Fruit fly (Drosophila melanogaster) whole organism, embryonic: ENCODE data around the gene UGP.
A peak's percentile ranks its signal among the peaks of the same experiment; 100 is the strongest.

Experiments
- Blimp-1 ChIP-seq: fragments of 200-800 bp; sonication (Bioruptor generic); optimal IDR thresholded peaks from 3 replicates; lab custom pipeline; 2018; ENCODE audit warnings: missing biosample characterization, missing genetic modification characterization, mild to moderate bottlenecking, moderate library complexity, missing genetic modification reagents
- CG10209 ChIP-seq: fragments of 200-800 bp; sonication (Bioruptor generic); optimal IDR thresholded peaks from 3 replicates; lab custom pipeline; 2017; ENCODE audit warnings: missing biosample characterization, mild to moderate bottlenecking, missing genetic modification characterization, missing genetic modification reagents
- CG11093 ChIP-seq: fragments of 200-800 bp; sonication (Bioruptor generic); IDR thresholded peaks from 3 replicates; pipeline ENCODE4 v1.3.6; 2022; ENCODE audit warnings: missing biosample characterization, missing genetic modification characterization
- CG11247 ChIP-seq: fragments of 200-800 bp; sonication (Bioruptor generic); IDR thresholded peaks from 2 replicates; pipeline ENCODE4 v1.3.6; 2022; ENCODE audit warnings: missing biosample characterization, missing genetic modification characterization
- CG12391 ChIP-seq: fragments of 200-800 bp; sonication (Bioruptor generic); optimal IDR thresholded peaks from 3 replicates; lab custom pipeline; 2018; ENCODE audit warnings: missing biosample characterization, mild to moderate bottlenecking, missing genetic modification characterization, moderate library complexity
- CG13123 ChIP-seq: fragments of 200-800 bp; sonication (Bioruptor generic); optimal IDR thresholded peaks from 2 replicates; lab custom pipeline; 2016; ENCODE audit warnings: missing biosample characterization, missing genetic modification characterization
- CG13287 ChIP-seq: fragments of 200-800 bp; sonication (Bioruptor generic); IDR thresholded peaks from 2 replicates; pipeline ENCODE4 v1.3.6; 2022; ENCODE audit warnings: missing biosample characterization, missing genetic modification characterization; ENCODE audit not compliant: partially characterized antibody
- CG13775 ChIP-seq: fragments of 200-800 bp; sonication (Bioruptor generic); optimal IDR thresholded peaks from 3 replicates; lab custom pipeline; 2017; ENCODE audit warnings: missing biosample characterization, mild to moderate bottlenecking, missing genetic modification characterization
- CG1603 ChIP-seq: fragments of 200-800 bp; sonication (Bioruptor generic); optimal IDR thresholded peaks from 2 replicates; lab custom pipeline; 2019; ENCODE audit warnings: missing biosample characterization, mild to moderate bottlenecking, missing genetic modification characterization, moderate library complexity
- CG17385 ChIP-seq: fragments of 200-800 bp; sonication (Bioruptor generic); optimal IDR thresholded peaks from 3 replicates; lab custom pipeline; 2018; ENCODE audit warnings: missing biosample characterization, mild to moderate bottlenecking, missing genetic modification characterization
- CG17612 ChIP-seq: fragments of 200-800 bp; sonication (Bioruptor generic); IDR thresholded peaks from 2 replicates; pipeline ENCODE4 v1.3.6; 2022; ENCODE audit warnings: missing biosample characterization, missing genetic modification characterization
- CG17829 ChIP-seq: fragments of 200-800 bp; optimal IDR thresholded peaks from 2 replicates; lab custom pipeline; 2019; ENCODE audit warnings: missing biosample characterization, mild to moderate bottlenecking, missing genetic modification characterization, moderate library complexity
- CG17912 ChIP-seq: fragments of 200-800 bp; sonication (Bioruptor generic); optimal IDR thresholded peaks from 2 replicates; lab custom pipeline; 2018; ENCODE audit warnings: missing biosample characterization, mild to moderate bottlenecking, missing genetic modification characterization
- CG33557 ChIP-seq: fragments of 200-800 bp; sonication (Bioruptor generic); optimal IDR thresholded peaks from 2 replicates; lab custom pipeline; 2019; ENCODE audit warnings: missing biosample characterization, mild to moderate bottlenecking, missing genetic modification characterization, moderate library complexity
- CG34422 ChIP-seq: fragments of 200-800 bp; sonication (Bioruptor generic); IDR thresholded peaks from 3 replicates; pipeline ENCODE4 v1.3.6; 2022; ENCODE audit warnings: missing biosample characterization, missing genetic modification characterization
- CG4617 ChIP-seq: fragments of 200-800 bp; sonication (Bioruptor generic); optimal IDR thresholded peaks from 3 replicates; lab custom pipeline; 2016; ENCODE audit warnings: missing biosample characterization, missing genetic modification characterization, borderline replicate concordance
- CG7271 ChIP-seq: fragments of 200-800 bp; sonication (Bioruptor generic); optimal IDR thresholded peaks from 2 replicates; lab custom pipeline; 2018; ENCODE audit warnings: missing biosample characterization, mild to moderate bottlenecking, missing genetic modification characterization, moderate library complexity
- CG8765 ChIP-seq: fragments of 200-800 bp; sonication (Bioruptor generic); IDR thresholded peaks from 2 replicates; pipeline ENCODE4 v1.3.6; 2022; ENCODE audit warnings: missing biosample characterization, missing genetic modification characterization
- CoRest ChIP-seq: fragments of 200-800 bp; sonication (Bioruptor generic); optimal IDR thresholded peaks from 3 replicates; lab custom pipeline; 2018; ENCODE audit warnings: missing biosample characterization, mild to moderate bottlenecking, missing genetic modification characterization, moderate library complexity
- Dfd ChIP-seq, 2 experiments: fragments of >200 bp; optimal IDR thresholded peaks; 2 replicates each; lab custom pipeline; 2017; ENCODE audit warnings: missing biosample characterization in 2 of 2, missing genetic modification characterization in 2 of 2
- Drgx ChIP-seq: fragments of 200-800 bp; sonication (Bioruptor generic); IDR thresholded peaks from 2 replicates; pipeline ENCODE4 v1.3.6; 2022; ENCODE audit warnings: missing biosample characterization, missing genetic modification characterization
- Ets97D ChIP-seq: fragments of 200-800 bp; sonication (Bioruptor generic); optimal IDR thresholded peaks from 3 replicates; lab custom pipeline; 2016; ENCODE audit warnings: missing biosample characterization, missing genetic modification characterization
- Fer3 ChIP-seq: fragments of 200-800 bp; sonication (Bioruptor generic); optimal IDR thresholded peaks from 2 replicates; lab custom pipeline; 2018; ENCODE audit warnings: missing biosample characterization, mild to moderate bottlenecking, missing genetic modification characterization, moderate library complexity
- Gsc ChIP-seq: fragments of 200-800 bp; sonication (Bioruptor generic); IDR thresholded peaks from 2 replicates; pipeline ENCODE4 v1.3.6; 2022; ENCODE audit warnings: missing biosample characterization, missing genetic modification characterization
- H15 ChIP-seq: fragments of 200-800 bp; sonication (Bioruptor generic); IDR thresholded peaks from 3 replicates; pipeline ENCODE4 v1.3.6; 2022; ENCODE audit warnings: missing biosample characterization, missing genetic modification characterization
- HHEX ChIP-seq: fragments of 200-800 bp; sonication (Bioruptor generic); optimal IDR thresholded peaks from 3 replicates; lab custom pipeline; 2017; ENCODE audit warnings: missing biosample characterization, mild to moderate bottlenecking, missing genetic modification characterization, missing genetic modification reagents
- Hey ChIP-seq: fragments of 200-800 bp; sonication (Bioruptor generic); optimal IDR thresholded peaks from 3 replicates; lab custom pipeline; 2018; ENCODE audit warnings: missing biosample characterization, mild to moderate bottlenecking, missing genetic modification characterization
- Hr3 ChIP-seq: fragments of 200-800 bp; sonication (Bioruptor generic); optimal IDR thresholded peaks from 3 replicates; lab custom pipeline; 2016; ENCODE audit warnings: missing biosample characterization, missing genetic modification characterization
- Sry-δ ChIP-seq: fragments of 200-800 bp; sonication (Bioruptor generic); optimal IDR thresholded peaks from 2 replicates; lab custom pipeline; 2016; ENCODE audit warnings: missing biosample characterization, missing genetic modification characterization
- Trl ChIP-seq, 3 experiments: fragments of >200 bp in 2 of 3; fragments of 200-800 bp in 1 of 3; sonication (Bioruptor generic) in 1 of 3; optimal IDR thresholded peaks; 2 replicates in 1 of 3; 3 replicates in 2 of 3; lab custom pipeline; 2016 to 2017; ENCODE audit warnings: missing biosample characterization in 1 of 3, missing genetic modification characterization in 1 of 3
- Usf ChIP-seq: fragments of 200-800 bp; sonication (Bioruptor generic); optimal IDR thresholded peaks from 2 replicates; lab custom pipeline; 2017; ENCODE audit warnings: missing genotype, missing biosample characterization, missing genetic modification characterization
- YL-1 ChIP-seq: fragments of 200-800 bp; sonication (Bioruptor generic); optimal IDR thresholded peaks from 3 replicates; lab custom pipeline; 2017; ENCODE audit warnings: missing biosample characterization, mild to moderate bottlenecking, missing genetic modification characterization
- ap ChIP-seq: fragments of 200-800 bp; sonication (Bioruptor generic); IDR thresholded peaks from 2 replicates; pipeline ENCODE4 v1.3.6; 2022; ENCODE audit warnings: missing biosample characterization, missing genetic modification characterization
- bigmax ChIP-seq: fragments of 200-800 bp; sonication (Bioruptor generic); optimal IDR thresholded peaks from 2 replicates; lab custom pipeline; 2018; ENCODE audit warnings: missing biosample characterization, mild to moderate bottlenecking, missing genetic modification characterization
- dmrt99B ChIP-seq: fragments of 200-800 bp; sonication (Bioruptor generic); optimal IDR thresholded peaks from 2 replicates; lab custom pipeline; 2018; ENCODE audit warnings: missing biosample characterization, mild to moderate bottlenecking, missing genetic modification characterization, moderate library complexity
- gcm2 ChIP-seq: fragments of 200-800 bp; sonication (Bioruptor generic); optimal IDR thresholded peaks from 2 replicates; lab custom pipeline; 2016; ENCODE audit warnings: missing biosample characterization, missing genetic modification characterization
- gro ChIP-seq: fragments of 200-800 bp; sonication (Bioruptor generic); optimal IDR thresholded peaks from 2 replicates; lab custom pipeline; 2016; ENCODE audit warnings: missing biosample characterization, missing genetic modification characterization
- lab ChIP-seq: fragments of 200-800 bp; sonication (Bioruptor generic); optimal IDR thresholded peaks from 3 replicates; lab custom pipeline; 2017; ENCODE audit warnings: missing biosample characterization, missing genetic modification characterization, mild to moderate bottlenecking, moderate library complexity, missing genetic modification reagents
- otp ChIP-seq: fragments of 200-800 bp; sonication (Bioruptor generic); IDR thresholded peaks from 3 replicates; pipeline ENCODE4, ENCODE4 v1.3.6; 2022; ENCODE audit warnings: missing biosample characterization, missing genetic modification characterization
- row ChIP-seq: fragments of 200-800 bp; sonication (Bioruptor generic); IDR thresholded peaks from 3 replicates; pipeline ENCODE4 v1.3.6; 2022; ENCODE audit warnings: missing biosample characterization, missing genetic modification characterization
- schlank ChIP-seq: fragments of 200-800 bp; sonication (Bioruptor generic); optimal IDR thresholded peaks from 2 replicates; lab custom pipeline; 2018; ENCODE audit warnings: missing biosample characterization, mild to moderate bottlenecking, missing genetic modification characterization
- sim ChIP-seq: fragments of 200-800 bp; sonication (Bioruptor generic); IDR thresholded peaks from 2 replicates; pipeline ENCODE4 v1.3.6; 2022; ENCODE audit warnings: missing biosample characterization, missing genetic modification characterization
- sima ChIP-seq: fragments of 200-800 bp; sonication (Bioruptor generic); optimal IDR thresholded peaks from 2 replicates; lab custom pipeline; 2016; ENCODE audit warnings: missing biosample characterization, missing genetic modification characterization
- sisA ChIP-seq: fragments of 200-800 bp; sonication (Bioruptor generic); IDR thresholded peaks from 2 replicates; pipeline ENCODE4 v1.3.6; 2022; ENCODE audit warnings: missing biosample characterization, missing genetic modification characterization
- sqz ChIP-seq: fragments of 200-800 bp; sonication (Bioruptor generic); optimal IDR thresholded peaks from 3 replicates; lab custom pipeline; 2018; ENCODE audit warnings: missing biosample characterization, mild to moderate bottlenecking, missing genetic modification characterization
- ttk ChIP-seq: fragments of 200-800 bp; sonication (Bioruptor generic); IDR thresholded peaks from 2 replicates; pipeline ENCODE4 v2.1.2; 2022; ENCODE audit warnings: missing biosample characterization, missing genetic modification characterization
- vfl ChIP-seq: fragments of 200-800 bp; sonication (Bioruptor generic); optimal IDR thresholded peaks from 2 replicates; lab custom pipeline; 2016; ENCODE audit warnings: missing biosample characterization, missing genetic modification characterization
- vvl ChIP-seq: fragments of 200-800 bp; sonication (Bioruptor generic); IDR thresholded peaks from 2 replicates; pipeline ENCODE4 v1.3.6; 2022; ENCODE audit warnings: missing biosample characterization, missing genetic modification characterization
- zen ChIP-seq: fragments of 200-800 bp; sonication (Bioruptor generic); optimal IDR thresholded peaks from 3 replicates; lab custom pipeline; 2018; ENCODE audit warnings: missing biosample characterization, mild to moderate bottlenecking, missing genetic modification characterization, moderate library complexity
- zfh2 ChIP-seq: fragments of 200-800 bp; sonication (Bioruptor generic); optimal IDR thresholded peaks from 2 replicates; lab custom pipeline; 2016; ENCODE audit warnings: missing biosample characterization, missing genetic modification characterization

Gene UGP

DNA sequence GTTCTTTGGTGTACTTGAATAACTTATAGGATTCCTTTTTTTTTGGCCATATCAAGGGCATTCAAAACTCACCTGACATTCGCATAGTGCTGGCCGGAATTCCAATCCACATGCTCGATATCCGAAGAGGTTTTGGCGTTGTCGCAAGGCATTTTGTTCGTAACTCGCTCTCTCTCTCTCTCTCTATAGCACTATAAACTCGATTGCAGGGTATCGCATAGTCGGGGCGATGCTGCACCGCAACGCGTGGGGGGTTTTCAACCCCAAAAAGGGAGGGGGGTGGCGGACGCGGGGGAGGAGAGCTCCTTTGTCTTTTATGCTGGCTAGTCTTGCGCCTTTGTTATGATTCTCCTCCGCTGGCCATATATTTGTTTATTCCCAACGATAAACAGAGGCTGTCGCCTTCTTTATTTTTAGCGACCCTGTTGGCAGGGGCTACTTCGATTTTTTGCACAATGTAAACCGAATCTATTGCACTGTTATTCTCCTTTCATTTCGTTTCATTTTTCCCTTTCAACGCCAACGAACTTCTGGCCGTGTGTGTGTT, 39.8 kb upstream of the UGP start (continued):
- TF ChIP-seq CG17829 (tag; lab: Kevin White, UChicago) (no peak), ttk (0 out of 2 replicates have a peak, but pooled peaks have one; percentile 22), H15 (GFP tag; lab: Robert Waterston, UW) (0 out of 3 replicates have a peak, but pooled peaks have one; percentile 41), lab (GFP tag; lab: Kevin White, UChicago) (no peak), CG10209 (GFP tag; lab: Kevin White, UChicago) (no peak), zen (tag; lab: Kevin White, UChicago) (no peak), CG13287 (GFP tag; lab: Robert Waterston, UW) (no peak), vvl (GFP tag; lab: Robert Waterston, UW) (no peak), Blimp-1 (GFP tag; lab: Kevin White, UChicago) (no peak), CG11093 (no peak), CG34422 (GFP tag; lab: Robert Waterston, UW) (0 out of 3 replicates have a peak, but pooled peaks have one; percentile 15), Usf (no peak), Trl (optimal IDR thresholded peaks at IDR 0.05; lab: Kevin White, UChicago) (peak; percentile 14 to 17), Trl (GFP tag; optimal IDR thresholded peaks at IDR 0.05; lab: Kevin White, UChicago) (no peak), CoRest (tag; lab: Kevin White, UChicago) (no peak), gcm2 (GFP tag; lab: Kevin White, UChicago) (no peak), HHEX (GFP tag; lab: Kevin White, UChicago) (peak; percentile 16), Hey (tag; lab: Kevin White, UChicago) (no peak), CG33557 (no peak), sisA (GFP tag; lab: Robert Waterston, UW) (no peak), Fer3 (tag; lab: Kevin White, UChicago) (no peak), CG8765 (GFP tag; lab: Robert Waterston, UW) (no peak), bigmax (GFP tag; lab: Kevin White, UChicago) (no peak), Hr3 (no peak), row (peak; percentile 59), sqz (no peak), ap (GFP tag; lab: Robert Waterston, UW) (no peak), Ets97D (GFP tag; lab: Kevin White, UChicago) (no peak), Dfd (GFP tag; optimal IDR thresholded peaks at IDR 0.05; lab: Kevin White, UChicago) (no peak), Sry-δ (GFP tag; lab: Kevin White, UChicago) (no peak), schlank (no peak), CG17612 (GFP tag; lab: Robert Waterston, UW) (no peak), CG17912 (GFP tag; lab: Kevin White, UChicago) (no peak), CG17385 (GFP tag; lab: Kevin White, UChicago) (no peak), otp (GFP tag; lab: Robert Waterston, UW) (0 out of 3 replicates have a peak, but pooled peaks have one; percentile 38), sim (GFP tag; lab: Robert Waterston, UW) (no peak), CG4617 (no peak), CG7271 (no peak), vfl (GFP tag; lab: Kevin White, UChicago) (no peak), dmrt99B (tag; lab: Kevin White, UChicago) (peak; percentile 9), CG13775 (GFP tag; lab: Kevin White, UChicago) (no peak), Gsc (GFP tag; lab: Robert Waterston, UW) (no peak), YL-1 (GFP tag; lab: Kevin White, UChicago) (no peak), CG12391 (tag; lab: Kevin White, UChicago) (no peak), gro (GFP tag; lab: Kevin White, UChicago) (no peak), CG13123 (GFP tag; lab: Kevin White, UChicago) (no peak), CG1603 (tag; lab: Kevin White, UChicago) (peak; percentile 35), CG11247 (GFP tag; lab: Robert Waterston, UW) (0 out of 2 replicates have a peak, but pooled peaks have one; percentile 11), Drgx (GFP tag; lab: Robert Waterston, UW) (peak; percentile 42; the same call in 1 of the 2 replicates), sima (GFP tag; lab: Kevin White, UChicago) (no peak), zfh2 (no peak)
